Fruit fly (Drosophila melanogaster) whole organism, embryonic: ENCODE results near the gene Hmr.

Source experiments
- Bteb2 ChIP-seq: fragments of 200-800 bp; sonication (Bioruptor generic); optimal IDR thresholded peaks from 2 replicates; lab custom pipeline; 2016; ENCODE audit warnings: missing biosample characterization, missing genetic modification characterization
- CG10654 ChIP-seq: fragments of 200-800 bp; sonication (Bioruptor generic); optimal IDR thresholded peaks from 2 replicates; lab custom pipeline; 2016; ENCODE audit warnings: missing biosample characterization, missing genetic modification characterization
- CG11247 ChIP-seq: fragments of 200-800 bp; sonication (Bioruptor generic); IDR thresholded peaks from 2 replicates; pipeline ENCODE4 v1.3.6; 2022; ENCODE audit warnings: missing biosample characterization, missing genetic modification characterization
- CG11456 ChIP-seq: fragments of 200-800 bp; sonication (Bioruptor generic); IDR thresholded peaks from 3 replicates; pipeline ENCODE4 v1.3.6; 2022; ENCODE audit warnings: missing biosample characterization, missing genetic modification characterization
- CG12104 ChIP-seq: fragments of 200-800 bp; sonication (Bioruptor generic); optimal IDR thresholded peaks from 3 replicates; lab custom pipeline; 2016; ENCODE audit warnings: missing biosample characterization, missing genetic modification characterization
- CG13624 ChIP-seq: fragments of 200-800 bp; sonication (Bioruptor generic); optimal IDR thresholded peaks from 2 replicates; lab custom pipeline; 2016; ENCODE audit warnings: missing biosample characterization, missing genetic modification characterization
- CG18619 ChIP-seq: fragments of 200-800 bp; sonication (Bioruptor generic); optimal IDR thresholded peaks from 3 replicates; lab custom pipeline; 2017; ENCODE audit warnings: missing biosample characterization, mild to moderate bottlenecking, missing genetic modification characterization
- CG31224 ChIP-seq: fragments of 200-800 bp; sonication (Bioruptor generic); IDR thresholded peaks from 2 replicates; pipeline ENCODE4 v1.3.6; 2022; ENCODE audit warnings: missing biosample characterization, missing genetic modification characterization
- CG3726 ChIP-seq: fragments of 200-800 bp; sonication (Bioruptor generic); IDR thresholded peaks from 3 replicates; pipeline ENCODE4, ENCODE4 v1.3.6; 2022; ENCODE audit warnings: missing biosample characterization, missing genetic modification characterization
- CG4328 ChIP-seq: fragments of 200-800 bp; sonication (Bioruptor generic); optimal IDR thresholded peaks from 3 replicates; lab custom pipeline; 2017; ENCODE audit warnings: missing biosample characterization, missing genetic modification reagents, missing genetic modification characterization
- CG4404 ChIP-seq: fragments of 200-800 bp; sonication (Bioruptor generic); IDR thresholded peaks from 2 replicates; pipeline ENCODE4 v1.3.6; 2022; ENCODE audit warnings: missing biosample characterization, missing genetic modification characterization
- CG5245 ChIP-seq: fragments of 200-800 bp; sonication (Bioruptor generic); optimal IDR thresholded peaks from 3 replicates; lab custom pipeline; 2016; ENCODE audit warnings: missing biosample characterization, missing genetic modification characterization
- CG6272 ChIP-seq: fragments of 200-800 bp; sonication (Bioruptor generic); IDR thresholded peaks from 2 replicates; pipeline ENCODE4 v1.3.6; 2022; ENCODE audit warnings: missing biosample characterization, missing genetic modification characterization
- CG8478 ChIP-seq: fragments of >200 bp; optimal IDR thresholded peaks from 2 replicates; lab custom pipeline; 2018
- Chrac-16 ChIP-seq: fragments of 200-800 bp; sonication (Bioruptor generic); optimal IDR thresholded peaks from 3 replicates; lab custom pipeline; 2016; ENCODE audit warnings: missing biosample characterization, missing genetic modification characterization
- D19B ChIP-seq: fragments of 200-800 bp; sonication (Bioruptor generic); optimal IDR thresholded peaks from 2 replicates; lab custom pipeline; 2017; ENCODE audit warnings: missing biosample characterization, mild to moderate bottlenecking, missing genetic modification characterization
- Dp ChIP-seq: fragments of 200-800 bp; sonication (Bioruptor generic); optimal IDR thresholded peaks from 2 replicates; lab custom pipeline; 2018; ENCODE audit warnings: missing biosample characterization, mild to moderate bottlenecking, missing genetic modification characterization, moderate library complexity
- Ets97D ChIP-seq: fragments of 200-800 bp; sonication (Bioruptor generic); optimal IDR thresholded peaks from 3 replicates; lab custom pipeline; 2016; ENCODE audit warnings: missing biosample characterization, missing genetic modification characterization
- Fer1 ChIP-seq: fragments of 200-800 bp; sonication (Bioruptor generic); optimal IDR thresholded peaks from 2 replicates; lab custom pipeline; 2017; ENCODE audit warnings: missing biosample characterization, mild to moderate bottlenecking, missing genetic modification characterization
- HLH4C ChIP-seq: fragments of 200-800 bp; sonication (Bioruptor generic); IDR thresholded peaks from 3 replicates; pipeline ENCODE4 v1.3.6; 2022; ENCODE audit warnings: missing biosample characterization, missing genetic modification characterization; ENCODE audit not compliant: partially characterized antibody
- HmgZ ChIP-seq: fragments of 200-800 bp; sonication (Bioruptor generic); optimal IDR thresholded peaks from 2 replicates; lab custom pipeline; 2018; ENCODE audit warnings: missing biosample characterization, mild to moderate bottlenecking, missing genetic modification characterization
- Hmr ChIP-seq: fragments of 200-800 bp; sonication (Bioruptor generic); optimal IDR thresholded peaks from 3 replicates; lab custom pipeline; 2017; ENCODE audit warnings: mild to moderate bottlenecking, missing biosample characterization, missing genetic modification reagents, missing genetic modification characterization
- Hr3 ChIP-seq: fragments of 200-800 bp; sonication (Bioruptor generic); optimal IDR thresholded peaks from 3 replicates; lab custom pipeline; 2016; ENCODE audit warnings: missing biosample characterization, missing genetic modification characterization
- Hsf ChIP-seq: fragments of 200-800 bp; sonication (Bioruptor generic); optimal IDR thresholded peaks from 3 replicates; lab custom pipeline; 2016; ENCODE audit warnings: missing biosample characterization, missing genetic modification characterization
- Lim3 ChIP-seq: fragments of 200-800 bp; sonication (Bioruptor generic); IDR thresholded peaks from 2 replicates; pipeline ENCODE4 v1.3.6; 2022; ENCODE audit warnings: missing biosample characterization, missing genetic modification characterization
- Med ChIP-seq: fragments of 200-800 bp; sonication (Bioruptor generic); peaks from one replicate; lab custom pipeline; 2016; ENCODE audit warnings: missing biosample characterization, missing genetic modification characterization, mild to moderate bottlenecking, inconsistent platforms, moderate library complexity
- Oli ChIP-seq: fragments of 200-800 bp; sonication (Bioruptor generic); optimal IDR thresholded peaks from 2 replicates; lab custom pipeline; 2018; ENCODE audit warnings: missing biosample characterization, mild to moderate bottlenecking, missing genetic modification characterization, moderate library complexity
- Optix ChIP-seq: fragments of 200-800 bp; sonication (Bioruptor generic); IDR thresholded peaks from 3 replicates; pipeline ENCODE4 v1.3.6; 2022; ENCODE audit warnings: missing biosample characterization, missing genetic modification characterization
- Pdp1 ChIP-seq, 2 experiments: fragments of 200-800 bp; sonication (Bioruptor generic); optimal IDR thresholded peaks; 3 replicates each; lab custom pipeline; 2016; ENCODE audit warnings: missing biosample characterization in 2 of 2, missing genetic modification characterization in 2 of 2, mild to moderate bottlenecking in 1 of 2, moderate library complexity in 1 of 2
- Rx ChIP-seq: fragments of 200-800 bp; sonication (Bioruptor generic); IDR thresholded peaks from 2 replicates; pipeline ENCODE4 v1.3.6; 2022; ENCODE audit warnings: missing biosample characterization, missing genetic modification characterization
- Sin3A ChIP-seq: fragments of >200 bp; optimal IDR thresholded peaks from 2 replicates; lab custom pipeline; 2018
- Xrp1 ChIP-seq: fragments of 200-800 bp; sonication (Bioruptor generic); IDR thresholded peaks from 2 replicates; pipeline ENCODE4 v1.3.6; 2022; ENCODE audit warnings: missing biosample characterization, missing genetic modification characterization
- ac ChIP-seq: fragments of 200-800 bp; sonication (Bioruptor generic); optimal IDR thresholded peaks from 3 replicates; lab custom pipeline; 2017; ENCODE audit warnings: missing biosample characterization, mild to moderate bottlenecking, missing genetic modification characterization
- bbx ChIP-seq: fragments of 200-800 bp; sonication (Bioruptor generic); IDR thresholded peaks from 2 replicates; pipeline ENCODE4 v1.3.6; 2022; ENCODE audit warnings: missing biosample characterization, missing genetic modification characterization; ENCODE audit not compliant: partially characterized antibody
- bowl ChIP-seq: fragments of 200-800 bp; sonication (Bioruptor generic); IDR thresholded peaks from 2 replicates; pipeline ENCODE4 v1.3.6; 2022; ENCODE audit warnings: missing biosample characterization, missing genetic modification characterization
- chinmo ChIP-seq: fragments of 200-800 bp; sonication (Bioruptor generic); IDR thresholded peaks from 4 replicates; pipeline ENCODE4 v1.3.6; 2022; ENCODE audit warnings: missing biosample characterization, missing genetic modification characterization; ENCODE audit not compliant: partially characterized antibody
- croc ChIP-seq: fragments of 200-800 bp; sonication (Bioruptor generic); conservative IDR thresholded peaks from 3 replicates; pipeline ENCODE4 v1.3.6; 2022; ENCODE audit warnings: missing biosample characterization, missing genetic modification characterization
- dm ChIP-seq: fragments of 200-800 bp; sonication (Bioruptor generic); optimal IDR thresholded peaks from 3 replicates; lab custom pipeline; 2016; ENCODE audit warnings: missing biosample characterization, missing genetic modification characterization
- fd102C ChIP-seq: fragments of 200-800 bp; sonication (Bioruptor generic); optimal IDR thresholded peaks from 2 replicates; lab custom pipeline; 2018; ENCODE audit warnings: missing biosample characterization, mild to moderate bottlenecking, missing genetic modification characterization, moderate library complexity
- fd64A ChIP-seq: fragments of 200-800 bp; sonication (Bioruptor generic); optimal IDR thresholded peaks from 3 replicates; lab custom pipeline; 2018; ENCODE audit warnings: missing biosample characterization, mild to moderate bottlenecking, missing genetic modification characterization
- gcm2 ChIP-seq: fragments of 200-800 bp; sonication (Bioruptor generic); optimal IDR thresholded peaks from 2 replicates; lab custom pipeline; 2016; ENCODE audit warnings: missing biosample characterization, missing genetic modification characterization
- gfzf ChIP-seq: fragments of 200-800 bp; sonication (Bioruptor generic); optimal IDR thresholded peaks from 2 replicates; lab custom pipeline; 2016; ENCODE audit warnings: missing biosample characterization, mild to moderate bottlenecking, missing genetic modification characterization, moderate library complexity
- grn ChIP-seq: fragments of 200-800 bp; sonication (Bioruptor generic); optimal IDR thresholded peaks from 3 replicates; lab custom pipeline; 2017; ENCODE audit warnings: missing biosample characterization, missing genetic modification characterization
- insv ChIP-seq, 2 experiments: fragments of 200-800 bp; sonication (Bioruptor generic); optimal IDR thresholded peaks; 3 replicates each; lab custom pipeline; 2016 to 2018; ENCODE audit warnings: missing biosample characterization in 2 of 2, missing genetic modification characterization in 2 of 2
- jigr1 ChIP-seq: fragments of 200-800 bp; sonication (Bioruptor generic); IDR thresholded peaks from 3 replicates; pipeline ENCODE4 v1.3.6; 2022; ENCODE audit warnings: missing biosample characterization, missing genetic modification characterization
- ken ChIP-seq: fragments of 200-800 bp; sonication (Bioruptor generic); IDR thresholded peaks from 3 replicates; pipeline ENCODE4 v1.3.6; 2022; ENCODE audit warnings: missing biosample characterization, missing genetic modification characterization
- p53 ChIP-seq: fragments of 200-800 bp; sonication (Bioruptor generic); optimal IDR thresholded peaks from 2 replicates; lab custom pipeline; 2016; ENCODE audit warnings: missing biosample characterization, missing genetic modification characterization
- pita ChIP-seq: fragments of 200-800 bp; sonication (Bioruptor generic); optimal IDR thresholded peaks from 2 replicates; lab custom pipeline; 2017; ENCODE audit warnings: missing biosample characterization, mild to moderate bottlenecking, missing genetic modification characterization
- pros ChIP-seq: fragments of 200-800 bp; sonication (Bioruptor generic); optimal IDR thresholded peaks from 3 replicates; lab custom pipeline; 2019; ENCODE audit warnings: missing biosample characterization, mild to moderate bottlenecking, missing genetic modification characterization, moderate library complexity
- schlank ChIP-seq: fragments of 200-800 bp; sonication (Bioruptor generic); optimal IDR thresholded peaks from 2 replicates; lab custom pipeline; 2018; ENCODE audit warnings: missing biosample characterization, mild to moderate bottlenecking, missing genetic modification characterization
- sens ChIP-seq: fragments of 200-800 bp; sonication (Bioruptor generic); peaks from one replicate; lab custom pipeline; 2016; ENCODE audit warnings: missing biosample characterization, missing genetic modification characterization
- toy ChIP-seq: fragments of 200-800 bp; sonication (Bioruptor generic); IDR thresholded peaks from 2 replicates; pipeline ENCODE4 v1.3.6; 2022; ENCODE audit warnings: missing biosample characterization, missing genetic modification characterization
- trem ChIP-seq: fragments of 200-800 bp; optimal IDR thresholded peaks from 3 replicates; lab custom pipeline; 2019; ENCODE audit warnings: missing biosample characterization, mild to moderate bottlenecking, missing genetic modification characterization, moderate library complexity

Hmr gene

DNA sequence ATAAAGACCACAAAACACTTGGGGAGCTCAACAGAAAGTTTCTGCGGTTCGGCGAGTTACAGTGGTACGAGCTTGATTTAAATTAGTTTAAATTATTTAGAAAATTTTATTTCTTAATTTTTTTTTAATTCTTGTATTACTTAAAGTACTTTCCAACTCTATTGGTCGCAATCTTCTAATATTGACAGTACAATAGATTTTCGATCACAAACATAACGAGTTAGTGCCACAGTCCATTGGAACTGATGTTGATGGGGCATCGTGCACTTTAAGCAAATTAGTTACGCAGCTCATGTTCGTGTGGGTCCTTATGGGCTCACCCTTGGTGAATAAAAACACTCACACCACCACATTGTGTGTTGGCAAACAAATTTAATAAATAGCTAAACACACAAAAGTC, 22.1 kb downstream of the Hmr start (continued):
- TF ChIP-seq CG12104 (GFP tag; lab: Kevin White, UChicago) (no peak), Rx (GFP tag; lab: Robert Waterston, UW) (0 out of 2 replicates have a peak, but pooled peaks have one; percentile 4), CG11247 (GFP tag; lab: Robert Waterston, UW) (peak; percentile 48), Dp (no peak), Bteb2 (no peak), p53 (GFP tag; lab: Kevin White, UChicago) (no peak), bowl (GFP tag; lab: Robert Waterston, UW) (peak; percentile 40; the same call in 1 of the 2 replicates), D19B (GFP tag; lab: Kevin White, UChicago) (no peak), CG31224 (GFP tag; lab: Robert Waterston, UW) (0 out of 2 replicates have a peak, but pooled peaks have one; percentile 16), trem (no peak), Oli (tag; lab: Kevin White, UChicago) (peak; percentile 70), croc (GFP tag; lab: Robert Waterston, UW) (no peak), CG3726 (GFP tag; lab: Robert Waterston, UW) (no peak), Pdp1 (GFP tag; optimal IDR thresholded peaks at IDR 0.05; lab: Kevin White, UChicago) (peak in 1 of 2 experiments; percentile 12), CG11456 (GFP tag; lab: Robert Waterston, UW) (peak; percentile 57; the same call in 2 of the 3 replicates), Fer1 (peak; percentile 68), CG13624 (GFP tag; lab: Kevin White, UChicago) (no peak), HmgZ (no peak), gfzf (GFP tag; lab: Kevin White, UChicago) (no peak), dm (GFP tag; lab: Kevin White, UChicago) (no peak), toy (GFP tag; lab: Robert Waterston, UW) (no peak), CG6272 (GFP tag; lab: Robert Waterston, UW) (no peak), Med (GFP tag; lab: Kevin White, UChicago) (peak; percentile 81), Xrp1 (GFP tag; lab: Robert Waterston, UW) (peak; percentile 67; the same call in 1 of the 2 replicates), pros (GFP tag; lab: Kevin White, UChicago) (no peak), pita (no peak), ac (no peak), Lim3 (peak; percentile 65; the same call in 1 of the 2 replicates), CG18619 (GFP tag; lab: Kevin White, UChicago) (no peak), Hr3 (GFP tag; lab: Kevin White, UChicago) (peak; percentile 24), Optix (GFP tag; lab: Robert Waterston, UW) (no peak), bbx (GFP tag; lab: Robert Waterston, UW) (no peak), sens (peak; percentile 72), chinmo (GFP tag; lab: Robert Waterston, UW) (no peak), CG4328 (peak; percentile 7), ken (no peak), fd102C (GFP tag; lab: Kevin White, UChicago) (no peak), Hsf (GFP tag; lab: Kevin White, UChicago) (no peak), gcm2 (GFP tag; lab: Kevin White, UChicago) (no peak), jigr1 (no peak), Sin3A (lab: Kevin White, UChicago) (no peak), CG10654 (GFP tag; lab: Kevin White, UChicago) (peak; percentile 25), fd64A (GFP tag; lab: Kevin White, UChicago) (no peak), insv (GFP tag; optimal IDR thresholded peaks at IDR 0.05; lab: Kevin White, UChicago) (no peak), Ets97D (GFP tag; lab: Kevin White, UChicago) (no peak), schlank (tag; lab: Kevin White, UChicago) (no peak), Chrac-16 (GFP tag; lab: Kevin White, UChicago) (no peak), grn (GFP tag; lab: Kevin White, UChicago) (no peak), HLH4C (GFP tag; lab: Robert Waterston, UW) (no peak), CG4404 (no peak), CG5245 (GFP tag; lab: Kevin White, UChicago) (no peak), Hmr (GFP tag; lab: Kevin White, UChicago) (peak; percentile 67), CG8478 (lab: Kevin White, UChicago) (no peak)
